Worm (Caenorhabditis elegans): ENCODE data around the gene C47E12.14.

- TF ChIP-seq snpc-4 (tag; optimal IDR thresholded peaks at IDR 0.05) (no peak), ceh-82 (tag; optimal IDR thresholded peaks at IDR 0.05) (no peak), ztf-11 (tag; optimal IDR thresholded peaks at IDR 0.05) (no peak), nhr-237 (tag; optimal IDR thresholded peaks at IDR 0.05) (no peak), nfya-1 (tag; optimal IDR thresholded peaks at IDR 0.05; ENCODE audit: insufficient read depth) (no peak), lin-15B (tag; optimal IDR thresholded peaks at IDR 0.05) (no peak), unc-62 (GFP tag; optimal IDR thresholded peaks at IDR 0.05) (no peak), sea-2 (GFP tag; optimal IDR thresholded peaks at IDR 0.05) (no peak), jun-1 (tag; optimal IDR thresholded peaks at IDR 0.05) (no peak), pqm-1 (tag; optimal IDR thresholded peaks at IDR 0.05) (no peak), egl-27 (tag; optimal IDR thresholded peaks at IDR 0.05) (no peak), lsy-12 (tag; optimal IDR thresholded peaks at IDR 0.05) (peak; percentile 12), zag-1 (tag; optimal IDR thresholded peaks at IDR 0.05) (no peak)
Measured at ce11 chrIV:9989416-9989815, 13.2 kb upstream of the C47E12.14 start.

Data from whole organism, L3 larva.